Fruit fly (Drosophila melanogaster): ENCODE data around the gene Syx17.

Syx17 gene

dm6 chr3L:4408313-4409133 is 5.2 kb downstream of the Syx17 start:
- no peak for TF ChIP-seq gl (tag; optimal IDR thresholded peaks at IDR 0.05)
- TF ChIP-seq CG8301 (tag; optimal IDR thresholded peaks at IDR 0.05), result no peak
- no peak for TF ChIP-seq CG34367 (tag; optimal IDR thresholded peaks at IDR 0.05)
- no peak for TF ChIP-seq Pif1A (GFP tag; optimal IDR thresholded peaks at IDR 0.05)
- TF ChIP-seq EcR (GFP tag; optimal IDR thresholded peaks at IDR 0.05), result peak; percentile 61
- no peak for TF ChIP-seq rn (GFP tag; IDR thresholded peaks at IDR 0.05)
- peak; percentile 7 for TF ChIP-seq CG13204 (GFP tag; optimal IDR thresholded peaks at IDR 0.05)
- no peak for TF ChIP-seq CG14655 (GFP tag; optimal IDR thresholded peaks at IDR 0.05)
- TF ChIP-seq CG17806 (tag; optimal IDR thresholded peaks at IDR 0.05), result no peak
- no peak for TF ChIP-seq CG9948 (tag; optimal IDR thresholded peaks at IDR 0.05)
- TF ChIP-seq CG4496 (GFP tag; IDR thresholded peaks at IDR 0.05), result peak; percentile 26; the same call in 1 of the 3 replicates
- peak; percentile 44 for TF ChIP-seq Snoo (tag; optimal IDR thresholded peaks at IDR 0.05)
- TF ChIP-seq Pif1B (GFP tag; optimal IDR thresholded peaks at IDR 0.05), result no peak
- no peak for TF ChIP-seq D1 (tag; optimal IDR thresholded peaks at IDR 0.05)
- peak; percentile 25 for TF ChIP-seq CG8159 (tag; optimal IDR thresholded peaks at IDR 0.05)

DNA sequence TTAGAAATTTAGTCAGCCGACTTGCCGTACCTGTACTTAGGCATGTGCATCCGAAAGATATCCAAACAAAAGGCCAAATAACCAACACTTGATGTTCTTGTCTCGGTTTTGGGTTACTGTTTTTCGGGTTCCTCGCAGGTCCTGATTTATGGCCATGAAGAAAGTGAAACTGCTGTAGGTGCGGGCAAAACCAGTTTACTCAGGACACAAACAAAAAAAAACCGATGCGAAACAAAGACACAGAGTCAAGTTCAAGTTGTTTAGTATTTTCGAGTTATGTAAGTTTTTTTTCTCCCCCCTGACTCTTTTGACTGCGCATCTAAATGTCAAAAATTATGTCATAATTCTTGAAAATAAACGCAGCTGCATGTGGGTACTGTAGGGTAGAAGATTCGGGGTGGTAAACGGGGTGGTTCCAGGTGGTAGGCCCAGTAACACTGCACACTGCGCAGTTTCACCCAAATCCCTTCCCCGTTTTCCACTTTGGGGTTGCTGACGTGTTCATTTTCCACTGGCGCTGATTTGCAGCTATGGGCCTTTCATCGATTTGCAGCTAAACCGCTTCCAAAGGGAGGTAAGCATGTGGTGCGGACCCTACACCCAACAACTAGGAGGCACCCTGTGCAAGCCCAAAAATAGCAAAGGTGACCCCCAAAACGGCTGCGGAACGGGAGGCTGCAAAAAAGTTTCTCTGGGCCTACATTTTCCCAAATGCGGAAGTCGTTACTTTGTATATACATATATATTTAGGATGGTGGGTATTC is 6.0 kb downstream of the Syx17 start:
- TF ChIP-seq CG14655 (GFP tag; optimal IDR thresholded peaks at IDR 0.05), result no peak
- TF ChIP-seq Pif1A (GFP tag; optimal IDR thresholded peaks at IDR 0.05), result no peak
- TF ChIP-seq CG10348 (GFP tag; IDR thresholded peaks at IDR 0.05), result no peak
- no peak for TF ChIP-seq Snoo (tag; optimal IDR thresholded peaks at IDR 0.05)

DNA sequence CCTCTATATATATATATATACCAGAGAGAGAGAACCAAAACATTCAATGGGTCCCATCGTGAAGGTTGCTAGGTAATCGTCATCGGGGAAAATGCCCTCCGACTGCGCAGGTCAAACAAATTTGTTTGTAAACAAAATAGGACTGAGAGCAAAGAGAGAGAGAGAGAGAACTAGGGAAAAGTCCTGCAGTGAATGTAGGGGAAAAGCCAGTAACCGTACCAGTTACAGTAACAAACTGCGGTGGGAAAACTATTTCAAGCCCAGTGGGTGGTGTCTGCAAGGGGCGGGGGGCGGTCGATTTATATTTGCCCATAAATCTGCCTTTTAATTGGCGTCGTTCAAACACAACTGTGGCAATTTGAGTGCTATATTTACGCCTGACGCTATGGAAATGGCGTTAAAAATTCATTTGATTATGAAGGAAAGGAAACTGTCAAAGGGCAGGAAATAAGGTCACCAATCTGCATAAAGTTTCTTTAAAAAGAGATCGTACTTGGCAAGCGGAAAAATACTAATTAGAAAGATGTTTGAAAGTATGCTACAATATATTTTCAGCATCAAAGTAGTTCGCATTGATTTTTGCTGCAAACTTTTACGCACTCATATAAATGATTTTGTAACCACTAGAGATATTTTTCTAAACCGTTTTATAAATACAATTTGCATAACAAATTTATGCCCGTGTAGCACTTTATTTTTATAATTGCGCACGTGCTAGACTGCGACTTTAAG is 6.8 kb downstream of the Syx17 start:
- TF ChIP-seq CG17806 (tag; optimal IDR thresholded peaks at IDR 0.05) (no peak), fd96Ca (GFP tag; IDR thresholded peaks at IDR 0.05) (no peak), Pif1B (GFP tag; optimal IDR thresholded peaks at IDR 0.05) (no peak), gl (tag; optimal IDR thresholded peaks at IDR 0.05) (no peak), CG8301 (tag; optimal IDR thresholded peaks at IDR 0.05) (no peak), CG13204 (GFP tag; optimal IDR thresholded peaks at IDR 0.05) (no peak), Snoo (tag; optimal IDR thresholded peaks at IDR 0.05) (no peak), CG4496 (GFP tag; IDR thresholded peaks at IDR 0.05) (no peak), EcR (GFP tag; optimal IDR thresholded peaks at IDR 0.05) (no peak), CG8159 (tag; optimal IDR thresholded peaks at IDR 0.05) (no peak), CG32121 (GFP tag; IDR thresholded peaks at IDR 0.05) (no peak), CG34367 (tag; optimal IDR thresholded peaks at IDR 0.05) (no peak), Pif1A (GFP tag; optimal IDR thresholded peaks at IDR 0.05) (no peak), CG14655 (GFP tag; optimal IDR thresholded peaks at IDR 0.05) (no peak), Ets98B (GFP tag; IDR thresholded peaks at IDR 0.05) (no peak), CG9948 (tag; optimal IDR thresholded peaks at IDR 0.05) (no peak), CG15710 (tag; optimal IDR thresholded peaks at IDR 0.05) (no peak)

DNA sequence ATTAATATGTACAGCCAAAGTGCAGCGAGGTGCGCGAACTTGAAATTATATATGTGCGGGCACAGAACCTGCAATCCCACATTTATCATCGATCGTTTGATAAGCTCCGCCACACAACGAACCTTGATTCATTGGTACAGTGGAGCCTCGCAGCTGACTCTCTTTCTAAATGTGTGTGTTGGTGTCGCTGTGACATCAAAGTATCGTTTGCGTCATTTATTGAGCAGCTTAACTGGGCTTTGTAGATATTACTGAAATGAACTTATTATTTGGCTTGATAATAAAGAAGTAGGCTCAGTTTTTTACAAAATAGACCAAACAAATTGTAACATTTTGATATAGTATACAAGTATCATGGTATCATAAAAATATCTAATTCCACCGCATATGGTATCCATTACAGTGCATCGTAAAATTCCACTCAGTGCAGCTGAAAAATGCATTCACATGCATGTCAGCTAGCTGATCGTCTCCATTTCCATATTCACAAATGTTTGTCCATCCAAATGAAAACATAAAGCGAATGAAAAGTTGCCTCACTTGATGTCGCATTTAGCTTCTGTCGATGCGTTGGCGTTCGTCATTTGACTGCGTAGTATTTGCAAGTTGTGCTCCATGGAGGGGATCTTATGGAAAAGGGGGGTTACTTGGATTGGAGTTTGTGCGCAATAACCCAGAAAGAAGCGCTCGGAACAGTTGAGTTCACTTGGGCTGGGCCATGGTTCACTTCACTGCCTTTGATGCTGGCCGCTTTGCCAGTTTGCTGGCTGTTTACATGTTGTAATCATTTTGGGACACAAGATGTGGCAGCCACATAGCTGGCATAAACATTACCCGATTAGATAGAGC is 8.0 kb downstream of the Syx17 start:
- no peak for TF ChIP-seq CG4496 (GFP tag; IDR thresholded peaks at IDR 0.05)
- peak; percentile 12 for TF ChIP-seq CG8159 (tag; optimal IDR thresholded peaks at IDR 0.05)
- TF ChIP-seq CG12605 (GFP tag; IDR thresholded peaks at IDR 0.05), result no peak
- TF ChIP-seq CG14655 (GFP tag; optimal IDR thresholded peaks at IDR 0.05), result no peak

- TF ChIP-seq gl (tag; optimal IDR thresholded peaks at IDR 0.05) (no peak), Pif1A (GFP tag; optimal IDR thresholded peaks at IDR 0.05) (no peak), Ets98B (GFP tag; IDR thresholded peaks at IDR 0.05) (peak; percentile 30; the same call in 1 of the 2 replicates), EcR (GFP tag; optimal IDR thresholded peaks at IDR 0.05) (no peak), Snoo (tag; optimal IDR thresholded peaks at IDR 0.05) (no peak)
These were observed 8.7 kb downstream of the Syx17 start for dm6 chr3L:4411951-4412350.

dm6 chr3L:4412974-4413373 is 9.7 kb downstream of the Syx17 start:
- TF ChIP-seq Pif1B (GFP tag; optimal IDR thresholded peaks at IDR 0.05) (no peak), CG32121 (GFP tag; IDR thresholded peaks at IDR 0.05) (peak; percentile 67), fd96Ca (GFP tag; IDR thresholded peaks at IDR 0.05) (peak; percentile 66; the same call in 1 of the 3 replicates), D1 (tag; optimal IDR thresholded peaks at IDR 0.05) (no peak), CG14655 (GFP tag; optimal IDR thresholded peaks at IDR 0.05) (no peak), CG12605 (GFP tag; IDR thresholded peaks at IDR 0.05) (0 out of 2 replicates have a peak, but pooled peaks have one; percentile 39), EcR (GFP tag; optimal IDR thresholded peaks at IDR 0.05) (no peak), Ets98B (GFP tag; IDR thresholded peaks at IDR 0.05) (peak; percentile 60), CG4496 (GFP tag; IDR thresholded peaks at IDR 0.05) (peak; percentile 79), CG8301 (tag; optimal IDR thresholded peaks at IDR 0.05) (peak; percentile 4), rn (GFP tag; IDR thresholded peaks at IDR 0.05) (no peak), Snoo (tag; optimal IDR thresholded peaks at IDR 0.05) (no peak), CG17806 (tag; optimal IDR thresholded peaks at IDR 0.05) (no peak), Pif1A (GFP tag; optimal IDR thresholded peaks at IDR 0.05) (no peak), CG13204 (GFP tag; optimal IDR thresholded peaks at IDR 0.05) (no peak), CG15710 (tag; optimal IDR thresholded peaks at IDR 0.05) (no peak), CG9948 (tag; optimal IDR thresholded peaks at IDR 0.05) (no peak)

Measured in whole organism, pupa.